Worm (Caenorhabditis elegans): ENCODE results near the gene sucl-1.

- TF ChIP-seq ceh-82 (tag; optimal IDR thresholded peaks at IDR 0.05) (no peak), unc-62 (GFP tag; optimal IDR thresholded peaks at IDR 0.05) (no peak), fkh-10 (GFP tag; optimal IDR thresholded peaks at IDR 0.05) (no peak)
These were observed 44.2 kb upstream of the sucl-1 start for ce11 chrX:14709591-14709990.
